Worm (Caenorhabditis elegans): Measurements from ENCODE around the gene acl-2.
"Not testable (repeated sequence)": the region's sequence is repeated elsewhere in the genome, so short reads cannot be mapped to it uniquely, and the experiment has no call there.

The acl-2 gene

DNA sequence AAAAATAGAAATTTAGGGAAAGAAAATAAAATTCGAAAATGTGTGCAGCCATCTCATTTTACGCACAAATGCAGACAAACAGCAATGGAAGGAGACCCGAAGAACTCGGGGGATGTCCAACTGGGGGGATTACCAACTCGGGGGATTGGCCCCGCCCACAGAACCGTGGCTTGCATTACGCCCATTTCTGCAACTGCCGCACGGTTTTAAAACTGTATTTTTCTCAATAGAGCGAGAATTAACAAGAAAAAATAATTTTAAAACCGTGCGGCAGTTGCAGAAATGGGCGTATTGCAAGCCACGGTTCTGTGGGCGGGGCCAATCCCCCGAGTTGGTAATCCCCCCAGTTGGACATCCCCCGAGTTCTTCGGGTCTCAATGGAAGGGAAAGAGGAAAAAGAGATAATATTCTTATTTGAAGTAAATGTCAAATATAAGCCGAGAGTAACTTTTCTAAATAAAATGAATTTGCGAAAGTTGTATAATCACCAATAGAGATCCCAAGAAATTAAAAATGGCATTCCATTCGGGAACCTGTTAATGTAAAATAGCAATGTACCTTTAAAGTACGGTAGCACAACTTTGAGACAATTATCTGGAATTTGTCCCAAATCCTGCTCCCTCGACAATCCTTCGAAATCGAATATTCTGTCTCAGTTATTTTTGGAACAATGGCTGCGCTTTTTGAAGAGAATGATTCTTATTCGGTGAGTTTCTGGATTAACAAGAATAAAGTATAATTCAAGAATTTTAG lies 50.0 kb downstream of the acl-2 start, which contains the start of the genes ruvb-1 and tofu-1:
Gene ruvb-1, minus strand, starts transcription at position 72 of the 753 bp plus-strand sequence.
Gene tofu-1, plus strand, starts transcription at position 417 of the 753 bp plus-strand sequence.
- TF ChIP-seq unc-55 (GFP tag; optimal IDR thresholded peaks at IDR 0.05): peak; percentile 58
- TF ChIP-seq F13H6.1 (tag; optimal IDR thresholded peaks at IDR 0.05): peak; percentile 85
- peak; percentile 14 for TF ChIP-seq egl-27 (tag; optimal IDR thresholded peaks at IDR 0.05)
- TF ChIP-seq sma-9 (GFP tag; optimal IDR thresholded peaks at IDR 0.05): peak; percentile 22
- not testable (repeated sequence) for TF ChIP-seq sma-9 (tag; optimal IDR thresholded peaks at IDR 0.05)
- peak; percentile 41 for TF ChIP-seq nhr-21 (tag; optimal IDR thresholded peaks at IDR 0.05)
- TF ChIP-seq lsy-2 (tag; optimal IDR thresholded peaks at IDR 0.05): peak in 1 of 2 experiments; percentile 62
- peak; percentile 80 for TF ChIP-seq lin-13 (GFP tag; optimal IDR thresholded peaks at IDR 0.05)
- peak; percentile 58 for TF ChIP-seq C34F6.9 (tag; optimal IDR thresholded peaks at IDR 0.05)
- TF ChIP-seq sma-3 (GFP tag; optimal IDR thresholded peaks at IDR 0.05): peak; percentile 91
- TF ChIP-seq crh-2 (tag; optimal IDR thresholded peaks at IDR 0.05): peak; percentile 65
- TF ChIP-seq gmeb-1 (tag; optimal IDR thresholded peaks at IDR 0.05): peak; percentile 68
- peak; percentile 5 for TF ChIP-seq blmp-1 (tag; optimal IDR thresholded peaks at IDR 0.05; ENCODE audit: insufficient read depth)
- TF ChIP-seq nhr-129 (tag; optimal IDR thresholded peaks at IDR 0.05): peak; percentile 22
- TF ChIP-seq fos-1 (tag; optimal IDR thresholded peaks at IDR 0.05): peak; percentile 26
- TF ChIP-seq lin-11 (tag; optimal IDR thresholded peaks at IDR 0.05): peak; percentile 56
- TF ChIP-seq sem-4 (tag; optimal IDR thresholded peaks at IDR 0.05): peak; percentile 40

DNA sequence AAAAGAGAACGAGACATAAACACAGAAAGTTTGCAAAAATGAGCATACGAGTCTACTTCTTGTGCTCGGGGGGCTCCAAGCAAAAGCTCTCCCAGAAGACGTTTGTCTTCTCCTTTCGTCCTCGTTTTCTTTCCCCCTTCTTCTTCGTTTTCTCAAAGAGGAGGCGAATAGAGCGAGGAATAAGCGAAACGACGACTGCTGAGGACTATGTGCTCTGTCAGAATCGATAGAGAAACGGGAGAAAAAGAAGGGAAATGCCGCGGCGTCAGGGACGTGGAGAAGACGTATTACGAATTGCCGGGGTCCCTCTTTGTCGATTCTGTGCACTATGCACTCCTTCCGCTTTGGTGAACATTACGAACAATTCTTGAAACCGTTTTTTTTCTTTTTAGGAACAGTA lies 52.5 kb downstream of the acl-2 start:
- TF ChIP-seq ceh-16 (tag; optimal IDR thresholded peaks at IDR 0.05) (no peak), fos-1 (tag; optimal IDR thresholded peaks at IDR 0.05) (no peak), lin-11 (tag; optimal IDR thresholded peaks at IDR 0.05) (no peak), nhr-25 (tag; optimal IDR thresholded peaks at IDR 0.05) (no peak), nhr-21 (tag; optimal IDR thresholded peaks at IDR 0.05) (no peak), zag-1 (tag; optimal IDR thresholded peaks at IDR 0.05) (peak; percentile 22), lsy-2 (tag; optimal IDR thresholded peaks at IDR 0.05) (peak in 1 of 2 experiments; percentile 36), mdl-1 (tag; optimal IDR thresholded peaks at IDR 0.05) (peak in 1 of 2 experiments; percentile 15), nhr-12 (tag; optimal IDR thresholded peaks at IDR 0.05) (no peak), unc-55 (GFP tag; optimal IDR thresholded peaks at IDR 0.05) (peak; percentile 80), ztf-4 (tag; optimal IDR thresholded peaks at IDR 0.05) (no peak), nhr-129 (tag; optimal IDR thresholded peaks at IDR 0.05) (peak; percentile 33), crh-2 (tag; optimal IDR thresholded peaks at IDR 0.05) (peak; percentile 17), sma-9 (GFP tag; optimal IDR thresholded peaks at IDR 0.05) (peak; percentile 22), sma-9 (tag; optimal IDR thresholded peaks at IDR 0.05) (no peak), C34F6.9 (tag; optimal IDR thresholded peaks at IDR 0.05) (peak; percentile 35)

Measured in whole organism, L2 larva.